Fruit fly (Drosophila melanogaster): ENCODE measurements around the gene CG11811.

DNA sequence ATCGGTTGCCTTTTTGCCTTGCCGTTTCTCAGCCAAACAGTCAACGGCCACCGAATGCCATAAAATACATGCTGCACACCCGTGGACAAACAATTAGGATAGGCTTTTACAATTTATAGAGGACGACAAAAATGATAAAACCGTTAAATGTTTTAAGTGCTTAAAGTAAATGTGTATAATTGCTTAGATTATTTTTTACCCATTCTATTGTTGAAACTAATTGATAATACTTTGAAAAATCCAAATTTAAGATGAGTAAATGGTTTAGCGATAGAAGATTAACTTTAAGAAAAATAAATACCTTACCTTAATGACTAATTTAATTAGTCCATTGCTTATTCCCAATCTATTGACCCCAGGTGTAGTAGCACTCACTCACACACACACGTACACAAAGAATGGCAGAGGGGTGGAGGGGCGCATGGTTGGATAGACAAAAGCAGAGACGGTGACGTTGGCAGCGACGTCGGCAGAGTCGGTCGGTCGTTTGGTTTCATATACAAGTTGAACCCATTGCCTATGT, 12.2 kb upstream of the CG11811 start:
- TF ChIP-seq CG8478 (optimal IDR thresholded peaks at IDR 0.05) (no peak), CTCF (optimal IDR thresholded peaks at IDR 0.05) (no peak)

All from S2 (cell line).